Fruit fly (Drosophila melanogaster): ENCODE results near the gene lectin-29Ca.

The lectin-29Ca gene

dm6 chr2L:8414887-8415883 lies 21.1 kb upstream of the lectin-29Ca start, which contains the start of the genes CG13398 and Akap200 (continued):
- TF ChIP-seq CG8319 (GFP tag; optimal IDR thresholded peaks at IDR 0.05) (no peak), CG9139 (GFP tag; optimal IDR thresholded peaks at IDR 0.05) (no peak), Ets96B (tag; optimal IDR thresholded peaks at IDR 0.05) (peak; percentile 25), Sox102F (GFP tag; optimal IDR thresholded peaks at IDR 0.05) (peak; percentile 35), fd59A (GFP tag; optimal IDR thresholded peaks at IDR 0.05) (no peak), Met (GFP tag; optimal IDR thresholded peaks at IDR 0.05) (peak; percentile 38), dac (GFP tag; optimal IDR thresholded peaks at IDR 0.05) (no peak), vri (GFP tag; optimal IDR thresholded peaks at IDR 0.05) (peak; percentile 58), fkh (GFP tag; optimal IDR thresholded peaks at IDR 0.05) (peak; percentile 78), CG31627 (GFP tag; optimal IDR thresholded peaks at IDR 0.05) (peak; percentile 47), Ets21C (GFP tag; optimal IDR thresholded peaks at IDR 0.05) (peak; percentile 12), Hr4 (GFP tag; optimal IDR thresholded peaks at IDR 0.05) (peak; percentile 48), CG6163 (GFP tag; IDR thresholded peaks at IDR 0.05) (peak; percentile 68; the same call in 1 of the 3 replicates), CG11294 (GFP tag; IDR thresholded peaks at IDR 0.05) (no peak; the same call in 1 of the 2 replicates), Blimp-1 (GFP tag; optimal IDR thresholded peaks at IDR 0.05) (no peak), net (GFP tag; optimal IDR thresholded peaks at IDR 0.05) (peak; percentile 46), Hr38 (GFP tag; optimal IDR thresholded peaks at IDR 0.05) (no peak), CG6854 (GFP tag; optimal IDR thresholded peaks at IDR 0.05) (peak; percentile 41), CG11762 (GFP tag; optimal IDR thresholded peaks at IDR 0.05; ENCODE audit: insufficient read depth) (no peak), topi (GFP tag; optimal IDR thresholded peaks at IDR 0.05) (peak; percentile 24)

dm6 chr2L:8411530-8411929 lies 17.4 kb upstream of the lectin-29Ca start, which contains the start of gene Naglu:
Gene Naglu (minus strand): TSS chr2L:8411868.
- TF ChIP-seq CG6276 (GFP tag; optimal IDR thresholded peaks at IDR 0.05) (no peak), CG31627 (GFP tag; optimal IDR thresholded peaks at IDR 0.05) (peak; percentile 12), Blimp-1 (GFP tag; optimal IDR thresholded peaks at IDR 0.05) (peak; percentile 40), Eip75B (GFP tag; optimal IDR thresholded peaks at IDR 0.05) (peak; percentile 44), CG6163 (GFP tag; IDR thresholded peaks at IDR 0.05) (peak; percentile 15; the same call in 1 of the 3 replicates), CG16779 (tag; optimal IDR thresholded peaks at IDR 0.05) (no peak), Eip78C (GFP tag) (peak; percentile 74), CG6792 (GFP tag; optimal IDR thresholded peaks at IDR 0.05) (peak; percentile 46), esn (GFP tag; optimal IDR thresholded peaks at IDR 0.05) (peak; percentile 53), CG8632 (GFP tag; optimal IDR thresholded peaks at IDR 0.05) (peak; percentile 32), svp (GFP tag) (peak; percentile 93), CG11762 (GFP tag; optimal IDR thresholded peaks at IDR 0.05; ENCODE audit: insufficient read depth) (no peak), CG6854 (GFP tag; optimal IDR thresholded peaks at IDR 0.05) (peak; percentile 0)

dm6 chr2L:8403286-8404270 lies 9.5 kb upstream of the lectin-29Ca start, which contains the start of gene emb:
Gene emb (plus strand): TSS chr2L:8403573.
- no peak for TF ChIP-seq CG7368 (GFP tag; optimal IDR thresholded peaks at IDR 0.05)
- no peak for TF ChIP-seq Lpt (GFP tag; optimal IDR thresholded peaks at IDR 0.05)
- TF ChIP-seq Sox102F (GFP tag; optimal IDR thresholded peaks at IDR 0.05) = no peak
- peak; percentile 69 for TF ChIP-seq CG6854 (GFP tag; optimal IDR thresholded peaks at IDR 0.05)
- TF ChIP-seq CG8119 (GFP tag; IDR thresholded peaks at IDR 0.05) = peak; percentile 79
- TF ChIP-seq CG1621 (tag; optimal IDR thresholded peaks at IDR 0.05) = no peak
- TF ChIP-seq CG31627 (GFP tag; optimal IDR thresholded peaks at IDR 0.05) = peak; percentile 62
- no peak for TF ChIP-seq pdm3 (GFP tag; optimal IDR thresholded peaks at IDR 0.05)
- TF ChIP-seq fkh (GFP tag; optimal IDR thresholded peaks at IDR 0.05) = peak; percentile 99
- no peak for TF ChIP-seq CG8632 (GFP tag; optimal IDR thresholded peaks at IDR 0.05)
- TF ChIP-seq CG8319 (GFP tag; optimal IDR thresholded peaks at IDR 0.05) = no peak
- TF ChIP-seq CG32006 (GFP tag; optimal IDR thresholded peaks at IDR 0.05) = no peak
- TF ChIP-seq fd59A (GFP tag; optimal IDR thresholded peaks at IDR 0.05) = no peak
- no peak for TF ChIP-seq Hr39 (GFP tag; optimal IDR thresholded peaks at IDR 0.05)
- peak; percentile 76 for TF ChIP-seq CG6808 (GFP tag; optimal IDR thresholded peaks at IDR 0.05)
- TF ChIP-seq net (GFP tag; optimal IDR thresholded peaks at IDR 0.05) = no peak
- peak; percentile 37 for TF ChIP-seq cyc (GFP tag; optimal IDR thresholded peaks at IDR 0.05)
- TF ChIP-seq Hr38 (GFP tag; optimal IDR thresholded peaks at IDR 0.05) = no peak
- TF ChIP-seq Eip75B (GFP tag; optimal IDR thresholded peaks at IDR 0.05) = no peak
- TF ChIP-seq Eip78C (GFP tag) = peak; percentile 83
- TF ChIP-seq salr (GFP tag; optimal IDR thresholded peaks at IDR 0.05) = no peak
- TF ChIP-seq CG15336 (GFP tag; IDR thresholded peaks at IDR 0.05) = peak; percentile 62
- TF ChIP-seq Gug (GFP tag; IDR thresholded peaks at IDR 0.05) = no peak
- no peak for TF ChIP-seq vri (GFP tag; optimal IDR thresholded peaks at IDR 0.05)
- peak; percentile 22 for TF ChIP-seq topi (GFP tag; optimal IDR thresholded peaks at IDR 0.05)
- no peak for TF ChIP-seq Smox (GFP tag; optimal IDR thresholded peaks at IDR 0.05)
- no peak for TF ChIP-seq Hr4 (GFP tag; optimal IDR thresholded peaks at IDR 0.05)

Measured in whole organism, prepupa.